Fruit fly (Drosophila melanogaster) whole organism, prepupa: ENCODE data around the gene Rsph1.

Experiments
- CG10631 ChIP-seq: fragments of 200-800 bp; sonication (Bioruptor generic); optimal IDR thresholded peaks from 2 replicates; lab custom pipeline; 2016; ENCODE audit warnings: missing biosample characterization, missing genetic modification characterization
- CG11294 ChIP-seq: fragments of 200-800 bp; sonication (Bioruptor generic); IDR thresholded peaks from 2 replicates; pipeline ENCODE4 v1.3.6; 2022; ENCODE audit warnings: missing biosample characterization, missing genetic modification characterization
- CG11902 ChIP-seq: fragments of 200-800 bp; sonication (Bioruptor generic); optimal IDR thresholded peaks from 3 replicates; lab custom pipeline; 2016; ENCODE audit warnings: missing biosample characterization, missing genetic modification characterization
- CG16779 ChIP-seq: fragments of 200-800 bp; sonication (Bioruptor generic); optimal IDR thresholded peaks from 3 replicates; lab custom pipeline; 2017; ENCODE audit warnings: missing biosample characterization, mild to moderate bottlenecking, missing genetic modification characterization
- CG3032 ChIP-seq: fragments of 200-800 bp; optimal IDR thresholded peaks from 2 replicates; lab custom pipeline; 2019; ENCODE audit warnings: missing biosample characterization, mild to moderate bottlenecking, missing genetic modification characterization, moderate library complexity
- CG32006 ChIP-seq: fragments of 200-800 bp; sonication (Bioruptor generic); optimal IDR thresholded peaks from 3 replicates; lab custom pipeline; 2017; ENCODE audit warnings: missing biosample characterization, mild to moderate bottlenecking, missing genetic modification characterization
- CG4318 ChIP-seq: fragments of 200-800 bp; sonication (Bioruptor generic); optimal IDR thresholded peaks from 3 replicates; lab custom pipeline; 2017; ENCODE audit warnings: missing biosample characterization, mild to moderate bottlenecking, missing genetic modification characterization
- CG6163 ChIP-seq: fragments of 200-800 bp; sonication (Bioruptor generic); IDR thresholded peaks from 3 replicates; pipeline ENCODE4 v1.3.6; 2022; ENCODE audit warnings: missing biosample characterization, missing genetic modification characterization
- CG6276 ChIP-seq: fragments of 200-800 bp; sonication (Bioruptor generic); optimal IDR thresholded peaks from 2 replicates; lab custom pipeline; 2017; ENCODE audit warnings: missing biosample characterization, mild to moderate bottlenecking, missing genetic modification characterization
- CG6792 ChIP-seq: fragments of 200-800 bp; sonication (Bioruptor generic); optimal IDR thresholded peaks from 3 replicates; lab custom pipeline; 2016; ENCODE audit warnings: missing biosample characterization, missing genetic modification characterization
- CG6808 ChIP-seq: fragments of 200-800 bp; sonication (Bioruptor generic); optimal IDR thresholded peaks from 3 replicates; lab custom pipeline; 2017; ENCODE audit warnings: missing biosample characterization, missing genetic modification characterization, mild to moderate bottlenecking, moderate library complexity, missing genetic modification reagents
- CG6854 ChIP-seq: fragments of 200-800 bp; sonication (Bioruptor generic); optimal IDR thresholded peaks from 2 replicates; lab custom pipeline; 2017; ENCODE audit warnings: missing biosample characterization, mild to moderate bottlenecking, missing genetic modification characterization
- CG8119 ChIP-seq: fragments of 200-800 bp; sonication (Bioruptor generic); IDR thresholded peaks from 3 replicates; pipeline ENCODE4 v1.3.6; 2022; ENCODE audit warnings: missing biosample characterization, missing genetic modification characterization
- CG9139 ChIP-seq: fragments of 200-800 bp; sonication (Bioruptor generic); optimal IDR thresholded peaks from 3 replicates; lab custom pipeline; 2017; ENCODE audit warnings: missing biosample characterization, mild to moderate bottlenecking, missing genetic modification characterization
- Eip75B ChIP-seq: fragments of 200-800 bp; sonication (Bioruptor generic); optimal IDR thresholded peaks from 3 replicates; lab custom pipeline; 2016; ENCODE audit warnings: missing biosample characterization, missing genetic modification characterization
- Eip78C ChIP-seq: fragments of 200-800 bp; sonication (Bioruptor generic); peaks from one replicate; lab custom pipeline; 2016; ENCODE audit warnings: missing biosample characterization, missing genetic modification characterization
- Eip93F ChIP-seq: fragments of 200-800 bp; sonication (Bioruptor generic); optimal IDR thresholded peaks from 2 replicates; lab custom pipeline; 2016; ENCODE audit warnings: missing biosample characterization, mild to moderate bottlenecking, missing genetic modification characterization
- Ets21C ChIP-seq: fragments of 200-800 bp; sonication (Bioruptor generic); optimal IDR thresholded peaks from 3 replicates; lab custom pipeline; 2016; ENCODE audit warnings: missing biosample characterization, missing genetic modification characterization
- Gug ChIP-seq: fragments of 200-800 bp; sonication (Bioruptor generic); IDR thresholded peaks from 2 replicates; pipeline ENCODE4 v1.3.6; 2022; ENCODE audit warnings: missing biosample characterization, missing genetic modification characterization
- Hr4 ChIP-seq: fragments of 200-800 bp; sonication (Bioruptor generic); optimal IDR thresholded peaks from 3 replicates; lab custom pipeline; 2016; ENCODE audit warnings: missing biosample characterization, missing genetic modification characterization
- Lpt ChIP-seq: fragments of 200-800 bp; sonication (Bioruptor generic); optimal IDR thresholded peaks from 3 replicates; lab custom pipeline; 2016; ENCODE audit warnings: missing biosample characterization, missing genetic modification characterization
- Met ChIP-seq: fragments of 200-800 bp; sonication (Bioruptor generic); optimal IDR thresholded peaks from 3 replicates; lab custom pipeline; 2016; ENCODE audit warnings: missing biosample characterization, missing genetic modification characterization
- OdsH ChIP-seq: fragments of 200-800 bp; sonication (Bioruptor generic); optimal IDR thresholded peaks from 3 replicates; lab custom pipeline; 2016; ENCODE audit warnings: missing biosample characterization, missing genetic modification characterization
- Smox ChIP-seq: fragments of 200-800 bp; sonication (Bioruptor generic); optimal IDR thresholded peaks from 3 replicates; lab custom pipeline; 2016; ENCODE audit warnings: missing biosample characterization, missing genetic modification characterization
- Sox14 ChIP-seq: fragments of 200-800 bp; sonication (Bioruptor generic); optimal IDR thresholded peaks from 3 replicates; lab custom pipeline; 2016; ENCODE audit warnings: missing biosample characterization, missing genetic modification characterization
- Sox15 ChIP-seq: fragments of 200-800 bp; sonication (Bioruptor generic); optimal IDR thresholded peaks from 3 replicates; lab custom pipeline; 2016; ENCODE audit warnings: missing biosample characterization, missing genetic modification characterization
- acj6 ChIP-seq: fragments of 200-800 bp; sonication (Bioruptor generic); optimal IDR thresholded peaks from 3 replicates; lab custom pipeline; 2016; ENCODE audit warnings: missing biosample characterization, missing genetic modification characterization
- cyc ChIP-seq: fragments of 200-800 bp; sonication (Bioruptor generic); optimal IDR thresholded peaks from 3 replicates; lab custom pipeline; 2016; ENCODE audit warnings: missing biosample characterization, missing genetic modification characterization
- eg ChIP-seq: fragments of 200-800 bp; sonication (Bioruptor generic); IDR thresholded peaks from 3 replicates; pipeline ENCODE4 v1.3.6; 2022; ENCODE audit warnings: missing biosample characterization, missing genetic modification characterization
- esn ChIP-seq: fragments of 200-800 bp; sonication (Bioruptor generic); optimal IDR thresholded peaks from 2 replicates; lab custom pipeline; 2016; ENCODE audit warnings: missing biosample characterization, mild to moderate bottlenecking, missing genetic modification characterization, moderate library complexity
- fd59A ChIP-seq: fragments of 200-800 bp; sonication (Bioruptor generic); optimal IDR thresholded peaks from 2 replicates; lab custom pipeline; 2017; ENCODE audit warnings: missing biosample characterization, mild to moderate bottlenecking, missing genetic modification characterization, missing genetic modification reagents
- fd85E ChIP-seq: fragments of 200-800 bp; sonication (Bioruptor generic); optimal IDR thresholded peaks from 3 replicates; lab custom pipeline; 2016; ENCODE audit warnings: missing biosample characterization, missing genetic modification characterization
- lz ChIP-seq: fragments of 200-800 bp; sonication (Bioruptor generic); optimal IDR thresholded peaks from 3 replicates; lab custom pipeline; 2016; ENCODE audit warnings: missing biosample characterization, missing genetic modification characterization
- ss ChIP-seq, 2 experiments: fragments of 200-800 bp; sonication (Bioruptor generic); optimal IDR thresholded peaks; 2 replicates in 1 of 2; 3 replicates in 1 of 2; lab custom pipeline; 2017 to 2018; ENCODE audit warnings: mild to moderate bottlenecking in 2 of 2, missing biosample characterization in 2 of 2, missing genetic modification characterization in 2 of 2, moderate library complexity in 1 of 2
- svp ChIP-seq: fragments of 200-800 bp; sonication (Bioruptor generic); peaks from one replicate; lab custom pipeline; 2016; ENCODE audit warnings: missing biosample characterization, missing genetic modification characterization
- topi ChIP-seq: fragments of 200-800 bp; sonication (Bioruptor generic); optimal IDR thresholded peaks from 3 replicates; lab custom pipeline; 2016; ENCODE audit warnings: missing biosample characterization, missing genetic modification characterization
- vri ChIP-seq: fragments of 200-800 bp; sonication (Bioruptor generic); optimal IDR thresholded peaks from 3 replicates; lab custom pipeline; 2016; ENCODE audit warnings: missing biosample characterization, mild to moderate bottlenecking, missing genetic modification characterization

Gene Rsph1

dm6 chr2L:13182415-13182814 lies 835 bp upstream of the Rsph1 start, which contains the start of gene Mgat3:
TSS of gene Mgat3 (minus strand) at chr2L:13182596.
- TF ChIP-seq CG11902 (GFP tag; lab: Kevin White, UChicago) (no peak), CG6276 (GFP tag; lab: Kevin White, UChicago) (no peak), CG32006 (no peak), svp (GFP tag; lab: Kevin White, UChicago) (no peak), CG10631 (no peak), fd85E (GFP tag; lab: Kevin White, UChicago) (no peak), fd59A (no peak), Lpt (GFP tag; lab: Kevin White, UChicago) (no peak), Ets21C (no peak), Sox14 (GFP tag; lab: Kevin White, UChicago) (no peak), lz (GFP tag; lab: Kevin White, UChicago) (no peak), CG11294 (no peak), CG4318 (GFP tag; lab: Kevin White, UChicago) (no peak), Smox (GFP tag; lab: Kevin White, UChicago) (no peak), acj6 (no peak)
- TF ChIP-seq, all 60 proteins: peak for 0

- TF ChIP-seq topi: no peak
- peak; percentile 27 for TF ChIP-seq esn (GFP tag; lab: Kevin White, UChicago)
- peak; percentile 83 for TF ChIP-seq vri
- no peak for TF ChIP-seq CG6792
- no peak for TF ChIP-seq CG11294
- TF ChIP-seq svp (GFP tag; lab: Kevin White, UChicago): peak; percentile 87
- TF ChIP-seq CG6163: 0 out of 3 replicates have a peak, but pooled peaks have one; percentile 41
- no peak for TF ChIP-seq CG6276 (GFP tag; lab: Kevin White, UChicago)
These were observed 7.3 kb downstream of the Rsph1 start for dm6 chr2L:13190534-13190933.

DNA sequence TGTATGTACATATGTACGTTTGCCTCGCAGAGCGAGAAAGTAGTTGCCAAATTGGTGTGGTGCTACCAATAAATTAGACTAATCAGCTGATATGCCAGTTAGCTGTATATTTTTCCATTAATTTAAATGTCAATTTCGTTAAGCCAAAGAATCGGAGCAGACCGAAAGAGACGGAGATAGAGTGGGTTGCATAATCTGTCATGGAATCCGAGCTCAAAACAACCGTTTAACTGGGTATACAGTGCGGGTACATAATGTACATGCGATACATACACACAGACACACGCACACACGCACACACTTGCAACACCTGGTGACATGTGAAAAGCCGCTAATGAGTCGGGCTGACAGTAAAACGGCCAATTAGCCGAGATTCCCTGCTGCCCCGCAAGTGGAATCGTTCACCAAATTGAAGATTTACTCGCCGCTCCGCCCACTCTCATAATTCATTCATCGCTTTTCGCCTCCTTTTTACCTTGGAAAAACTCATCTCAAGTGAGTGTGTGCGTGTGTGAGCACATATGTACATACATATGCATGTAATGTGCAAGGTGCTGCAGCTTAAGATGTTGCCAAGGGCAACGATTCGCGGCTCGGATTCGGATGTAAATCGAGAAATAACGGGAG lies 7.9 kb downstream of the Rsph1 start:
- TF ChIP-seq eg (GFP tag; lab: Robert Waterston, UW): no peak
- peak; percentile 43 for TF ChIP-seq Eip78C (GFP tag; lab: Kevin White, UChicago)

DNA sequence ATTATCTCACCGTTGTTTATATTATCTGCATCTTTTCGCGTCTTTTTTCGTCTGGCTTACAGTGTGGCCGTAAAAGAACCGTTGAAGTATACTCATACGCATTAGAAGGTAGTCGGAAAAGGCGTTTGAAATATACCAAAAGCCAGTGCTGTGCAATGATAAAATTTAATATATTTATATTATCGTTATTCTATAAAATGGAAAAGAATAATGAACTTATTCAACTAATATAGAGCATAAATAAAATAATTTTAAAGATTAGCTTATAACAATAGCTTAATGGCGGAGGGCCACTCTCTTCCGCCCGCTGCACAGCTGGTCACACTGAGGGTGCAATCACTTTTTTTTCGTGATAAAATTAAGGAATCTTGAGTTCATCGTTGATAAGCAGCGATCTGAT lies 8.6 kb downstream of the Rsph1 start, which contains the start of the genes CG16974 and Edem2:
Gene CG16974, minus strand, starts transcription at position 86 of the 400 bp plus-strand sequence.
Gene Edem2, plus strand, starts transcription at position 308 of the 400 bp plus-strand sequence.
- TF ChIP-seq Ets21C (peak; percentile 56), CG9139 (GFP tag; lab: Kevin White, UChicago) (no peak), CG6276 (GFP tag; lab: Kevin White, UChicago) (no peak), CG3032 (tag; lab: Kevin White, UChicago) (peak; percentile 56), CG11902 (GFP tag; lab: Kevin White, UChicago) (peak; percentile 39), Gug (GFP tag; lab: Robert Waterston, UW) (0 out of 2 replicates have a peak, but pooled peaks have one; percentile 8), CG6854 (GFP tag; lab: Kevin White, UChicago) (peak; percentile 17), CG8119 (GFP tag; lab: Robert Waterston, UW) (peak; percentile 37; the same call in 1 of the 3 replicates), cyc (GFP tag; lab: Kevin White, UChicago) (peak; percentile 61), eg (GFP tag; lab: Robert Waterston, UW) (peak; percentile 60; the same call in 2 of the 3 replicates), OdsH (GFP tag; lab: Kevin White, UChicago) (no peak), Sox15 (GFP tag; lab: Kevin White, UChicago) (peak; percentile 55), Hr4 (no peak), CG6163 (peak; percentile 49; the same call in 2 of the 3 replicates), vri (peak; percentile 69), esn (GFP tag; lab: Kevin White, UChicago) (peak; percentile 77), fd59A (peak; percentile 3), Eip93F (GFP tag; lab: Kevin White, UChicago) (peak; percentile 68), CG10631 (no peak), acj6 (no peak), CG11294 (0 out of 2 replicates have a peak, but pooled peaks have one; percentile 30)

- TF ChIP-seq Ets21C: no peak
- no peak for TF ChIP-seq fd85E (GFP tag; lab: Kevin White, UChicago)
- no peak for TF ChIP-seq Met
- TF ChIP-seq CG6808 (GFP tag; lab: Kevin White, UChicago): no peak
- no peak for TF ChIP-seq Eip75B (GFP tag; lab: Kevin White, UChicago)
- TF ChIP-seq Gug (GFP tag; lab: Robert Waterston, UW): no peak
- TF ChIP-seq cyc (GFP tag; lab: Kevin White, UChicago): no peak
- no peak for TF ChIP-seq CG16779
- no peak for TF ChIP-seq eg (GFP tag; lab: Robert Waterston, UW)
- no peak for TF ChIP-seq CG9139 (GFP tag; lab: Kevin White, UChicago)
- no peak for TF ChIP-seq svp (GFP tag; lab: Kevin White, UChicago)
- no peak for TF ChIP-seq Lpt (GFP tag; lab: Kevin White, UChicago)
- TF ChIP-seq Sox14 (GFP tag; lab: Kevin White, UChicago): no peak
- TF ChIP-seq Smox (GFP tag; lab: Kevin White, UChicago): no peak
- TF ChIP-seq ss (GFP tag; optimal IDR thresholded peaks at IDR 0.05; lab: Kevin White, UChicago): no peak
These were observed 12.6 kb downstream of the Rsph1 start for dm6 chr2L:13195822-13196221.
